Worm (Caenorhabditis elegans): ENCODE data around the gene F40H3.3.

The F40H3.3 gene

DNA sequence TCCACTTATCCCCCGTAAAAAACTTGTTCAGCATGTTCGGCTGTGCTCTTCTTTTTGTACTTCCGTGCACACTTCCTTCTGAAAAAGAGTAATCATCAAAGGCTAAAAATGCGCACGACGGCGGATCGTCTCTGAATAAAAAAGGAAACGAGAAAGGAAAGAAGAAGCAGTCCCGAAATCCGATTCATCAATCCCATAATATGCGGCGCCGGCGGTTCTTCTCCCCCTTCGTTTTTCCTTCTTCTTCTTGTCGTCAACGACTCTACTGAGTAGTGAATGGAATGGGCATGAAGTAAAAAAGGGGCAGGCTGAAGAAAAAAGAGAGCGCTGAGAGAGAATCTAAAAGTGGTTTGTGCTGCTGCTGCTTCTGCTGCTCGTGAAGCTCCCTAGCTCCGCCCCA lies 21.9 kb upstream of the F40H3.3 start:
- no peak for TF ChIP-seq ceh-48 (tag; optimal IDR thresholded peaks at IDR 0.05)
- TF ChIP-seq unc-42 (tag; optimal IDR thresholded peaks at IDR 0.05) = peak; percentile 62

DNA sequence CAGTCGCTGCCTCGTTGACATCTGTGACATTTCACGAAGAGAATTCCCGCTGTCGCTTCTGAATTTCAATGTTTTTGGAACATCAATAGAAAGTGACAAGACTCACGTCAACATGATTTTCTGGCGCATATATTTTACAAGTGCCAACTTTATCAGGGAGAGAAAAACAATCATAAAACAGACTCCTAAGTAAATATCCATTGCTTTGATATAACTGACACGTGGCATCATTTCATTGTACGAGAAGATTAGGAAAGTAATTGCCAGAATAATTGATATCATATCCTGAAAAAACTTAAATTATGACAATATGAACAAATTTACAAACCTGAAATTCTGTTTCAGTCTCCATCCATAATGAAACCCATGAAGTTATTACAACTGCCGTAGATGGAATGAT lies 13.2 kb upstream of the F40H3.3 start:
- TF ChIP-seq fax-1 (tag; optimal IDR thresholded peaks at IDR 0.05) (no peak), mec-3 (tag; optimal IDR thresholded peaks at IDR 0.05; ENCODE audit: borderline replicate concordance) (no peak), elt-4 (tag; optimal IDR thresholded peaks at IDR 0.05) (no peak), sox-2 (GFP tag; IDR thresholded peaks at IDR 0.05) (no peak), ceh-19 (GFP tag; optimal IDR thresholded peaks at IDR 0.05) (no peak), ttx-3 (tag; optimal IDR thresholded peaks at IDR 0.05) (no peak), pax-1 (tag; optimal IDR thresholded peaks at IDR 0.05) (no peak), nhr-11 (tag; optimal IDR thresholded peaks at IDR 0.05) (no peak), unc-86 (tag; optimal IDR thresholded peaks at IDR 0.05) (no peak)

DNA sequence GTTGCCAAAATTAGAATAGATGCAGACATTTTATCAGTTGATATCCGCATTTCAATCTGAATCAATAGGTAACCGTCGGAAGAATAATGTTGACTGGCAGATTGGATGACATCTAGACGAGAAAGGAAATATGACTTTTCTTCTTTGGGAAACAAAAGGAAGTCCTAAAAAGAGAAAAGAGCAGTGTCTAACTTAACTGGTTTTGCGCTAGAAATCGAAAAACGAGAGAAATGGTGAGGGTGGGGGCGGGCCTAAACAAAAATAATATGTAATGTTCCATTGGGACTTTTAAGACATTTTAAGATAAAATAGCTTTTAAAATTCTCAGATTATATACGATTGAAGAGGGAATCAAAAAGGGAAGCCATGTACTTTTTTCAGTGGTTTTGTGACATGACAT lies 10.3 kb upstream of the F40H3.3 start, which contains the start of gene exp-1:
TSS of gene exp-1 (minus strand) at position 101 of the 400 bp plus-strand sequence.
- no peak for TF ChIP-seq pax-1 (tag; optimal IDR thresholded peaks at IDR 0.05)
- TF ChIP-seq C08G9.2 (tag; optimal IDR thresholded peaks at IDR 0.05) = no peak

DNA sequence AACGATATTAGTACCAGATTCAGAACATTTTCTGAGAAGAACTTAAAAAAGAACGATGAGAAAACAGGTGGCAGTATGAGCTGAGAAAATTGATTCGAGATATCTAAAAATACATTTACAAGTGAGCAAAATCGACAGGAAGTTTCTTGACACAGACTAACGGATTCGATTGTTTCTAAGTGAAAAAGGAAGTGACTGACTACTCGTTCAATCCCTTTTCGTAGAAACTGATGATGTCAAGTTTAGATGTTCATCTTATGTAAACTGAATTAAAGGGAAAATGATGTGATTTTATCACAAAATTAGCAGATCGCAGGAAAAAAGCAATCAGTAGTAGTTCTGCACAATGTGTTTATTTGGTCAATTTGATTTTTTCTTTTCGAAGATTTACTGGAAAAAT lies 6.2 kb upstream of the F40H3.3 start:
- TF ChIP-seq sdc-2 (tag; optimal IDR thresholded peaks at IDR 0.05) = no peak
- peak; percentile 0 for TF ChIP-seq unc-42 (tag; optimal IDR thresholded peaks at IDR 0.05)
- no peak for TF ChIP-seq hlh-30 (tag; optimal IDR thresholded peaks at IDR 0.05; ENCODE audit: insufficient read depth)

DNA sequence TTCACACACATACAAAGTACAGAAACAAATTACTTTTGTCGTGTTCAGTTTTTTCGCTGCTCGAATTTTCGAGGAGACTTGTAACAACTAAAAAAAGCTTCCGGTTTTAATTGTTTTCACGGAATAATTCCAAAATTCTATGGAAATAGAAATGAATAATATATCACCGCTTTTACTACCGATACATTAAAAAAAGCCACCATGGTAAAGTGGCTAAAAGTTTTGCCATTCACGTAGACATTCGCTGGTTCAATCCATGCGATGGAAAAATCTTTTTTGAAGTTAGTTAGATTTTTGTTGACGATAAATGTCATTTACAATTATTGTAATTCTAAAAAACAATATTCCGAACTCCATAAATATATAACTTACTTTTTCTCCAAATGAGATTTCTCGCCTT lies 2.6 kb upstream of the F40H3.3 start:
- TF ChIP-seq ets-4 (tag; optimal IDR thresholded peaks at IDR 0.05) = no peak
- TF ChIP-seq gmeb-2 (tag; optimal IDR thresholded peaks at IDR 0.05) = no peak
- no peak for TF ChIP-seq ceh-14 (tag; optimal IDR thresholded peaks at IDR 0.05)
- no peak for TF ChIP-seq fax-1 (tag; optimal IDR thresholded peaks at IDR 0.05)
- no peak for TF ChIP-seq tbx-7 (tag; optimal IDR thresholded peaks at IDR 0.05)
- TF ChIP-seq ceh-31 (tag; optimal IDR thresholded peaks at IDR 0.05) = no peak
- TF ChIP-seq ceh-18 (tag; optimal IDR thresholded peaks at IDR 0.05) = no peak
- TF ChIP-seq mec-3 (tag; optimal IDR thresholded peaks at IDR 0.05; ENCODE audit: borderline replicate concordance) = no peak
- no peak for TF ChIP-seq sdc-2 (tag; optimal IDR thresholded peaks at IDR 0.05)
- no peak for TF ChIP-seq hlh-15 (tag; optimal IDR thresholded peaks at IDR 0.05)
- TF ChIP-seq eyg-1 (tag; optimal IDR thresholded peaks at IDR 0.05) = no peak
- no peak for TF ChIP-seq che-1 (tag; optimal IDR thresholded peaks at IDR 0.05)
- TF ChIP-seq ceh-2 (tag; optimal IDR thresholded peaks at IDR 0.05) = no peak
- no peak for TF ChIP-seq K02D7.2 (tag; optimal IDR thresholded peaks at IDR 0.05)

DNA sequence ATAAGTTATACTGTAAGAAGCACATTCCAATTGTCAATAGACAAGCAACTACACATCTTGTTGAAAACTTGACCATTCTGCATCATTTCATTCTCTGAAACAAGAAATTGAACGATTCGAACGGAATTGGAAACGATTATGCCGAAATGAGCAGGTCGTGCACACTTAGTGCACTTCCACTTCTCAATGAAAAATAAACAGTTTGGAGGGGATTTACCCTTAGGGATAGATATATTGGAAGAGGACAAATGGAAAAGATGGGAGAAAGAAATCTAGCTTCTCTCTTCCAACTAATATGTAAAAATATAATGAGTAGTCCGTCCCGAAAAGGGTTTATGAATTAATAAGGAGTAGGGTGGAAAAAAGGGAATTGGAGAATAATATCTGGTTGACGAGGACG lies 2.2 kb upstream of the F40H3.3 start, which contains the start of gene hst-3.1:
TSS of gene hst-3.1 (minus strand) at position 101 of the 400 bp plus-strand sequence.
- TF ChIP-seq zip-5 (tag; optimal IDR thresholded peaks at IDR 0.05) (no peak), unc-86 (tag; optimal IDR thresholded peaks at IDR 0.05) (no peak), ceh-18 (tag; optimal IDR thresholded peaks at IDR 0.05) (no peak), ceh-30 (tag; optimal IDR thresholded peaks at IDR 0.05) (no peak), pha-4 (tag; optimal IDR thresholded peaks at IDR 0.05) (no peak), pros-1 (tag; optimal IDR thresholded peaks at IDR 0.05) (no peak)

DNA sequence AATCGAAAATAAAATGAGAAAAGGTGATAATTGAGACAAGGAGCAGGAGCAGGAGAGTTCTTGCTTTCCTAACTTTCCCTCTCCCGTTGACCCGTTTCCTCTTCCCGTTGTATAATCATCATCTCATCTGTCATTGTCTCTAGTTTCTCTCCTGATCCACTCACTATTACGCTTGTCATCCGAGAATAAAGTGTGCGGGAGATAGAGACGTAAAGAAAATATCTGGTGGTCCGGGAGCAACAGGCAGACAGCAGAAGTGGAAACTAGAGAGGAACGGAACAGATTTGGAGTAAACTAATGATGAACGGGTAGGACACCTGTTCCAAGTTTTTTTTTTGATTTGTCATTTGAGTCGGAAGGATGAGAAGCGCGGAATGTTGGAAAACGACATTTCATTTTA lies 1.1 kb upstream of the F40H3.3 start:
- TF ChIP-seq zip-5 (tag; optimal IDR thresholded peaks at IDR 0.05) = no peak
- no peak for TF ChIP-seq sdc-2 (tag; optimal IDR thresholded peaks at IDR 0.05)
- TF ChIP-seq ceh-19 (GFP tag; optimal IDR thresholded peaks at IDR 0.05) = no peak
- no peak for TF ChIP-seq ceh-6 (GFP tag; optimal IDR thresholded peaks at IDR 0.05)
- peak; percentile 17 for TF ChIP-seq rnt-1 (tag; optimal IDR thresholded peaks at IDR 0.05)
- TF ChIP-seq ref-2 (tag; optimal IDR thresholded peaks at IDR 0.05) = no peak
- TF ChIP-seq unc-55 (GFP tag; optimal IDR thresholded peaks at IDR 0.05) = peak; percentile 96
- no peak for TF ChIP-seq Y22D7AL.16 (tag; optimal IDR thresholded peaks at IDR 0.05)
- TF ChIP-seq gmeb-2 (tag; optimal IDR thresholded peaks at IDR 0.05) = no peak
- TF ChIP-seq ceh-18 (tag; optimal IDR thresholded peaks at IDR 0.05) = peak; percentile 46
- no peak for TF ChIP-seq npax-4 (tag; optimal IDR thresholded peaks at IDR 0.05)
- TF ChIP-seq pros-1 (tag; optimal IDR thresholded peaks at IDR 0.05) = no peak
- no peak for TF ChIP-seq lim-6 (tag; optimal IDR thresholded peaks at IDR 0.05)
- no peak for TF ChIP-seq elt-4 (tag; optimal IDR thresholded peaks at IDR 0.05)
- TF ChIP-seq lin-11 (tag; optimal IDR thresholded peaks at IDR 0.05) = no peak
- TF ChIP-seq pag-3 (tag; optimal IDR thresholded peaks at IDR 0.05; ENCODE audit: borderline replicate concordance) = no peak
- TF ChIP-seq che-1 (tag; optimal IDR thresholded peaks at IDR 0.05) = no peak
- no peak for TF ChIP-seq hlh-8 (tag; optimal IDR thresholded peaks at IDR 0.05)
- TF ChIP-seq F13H6.1 (tag; optimal IDR thresholded peaks at IDR 0.05) = no peak
- no peak for TF ChIP-seq T23F11.4 (GFP tag; optimal IDR thresholded peaks at IDR 0.05)
